Worm (Caenorhabditis elegans): ENCODE measurements around the gene C09E7.7.
"Not testable (repeated sequence)": the region's sequence is repeated elsewhere in the genome, so short reads cannot be mapped to it uniquely, and the experiment has no call there.

DNA sequence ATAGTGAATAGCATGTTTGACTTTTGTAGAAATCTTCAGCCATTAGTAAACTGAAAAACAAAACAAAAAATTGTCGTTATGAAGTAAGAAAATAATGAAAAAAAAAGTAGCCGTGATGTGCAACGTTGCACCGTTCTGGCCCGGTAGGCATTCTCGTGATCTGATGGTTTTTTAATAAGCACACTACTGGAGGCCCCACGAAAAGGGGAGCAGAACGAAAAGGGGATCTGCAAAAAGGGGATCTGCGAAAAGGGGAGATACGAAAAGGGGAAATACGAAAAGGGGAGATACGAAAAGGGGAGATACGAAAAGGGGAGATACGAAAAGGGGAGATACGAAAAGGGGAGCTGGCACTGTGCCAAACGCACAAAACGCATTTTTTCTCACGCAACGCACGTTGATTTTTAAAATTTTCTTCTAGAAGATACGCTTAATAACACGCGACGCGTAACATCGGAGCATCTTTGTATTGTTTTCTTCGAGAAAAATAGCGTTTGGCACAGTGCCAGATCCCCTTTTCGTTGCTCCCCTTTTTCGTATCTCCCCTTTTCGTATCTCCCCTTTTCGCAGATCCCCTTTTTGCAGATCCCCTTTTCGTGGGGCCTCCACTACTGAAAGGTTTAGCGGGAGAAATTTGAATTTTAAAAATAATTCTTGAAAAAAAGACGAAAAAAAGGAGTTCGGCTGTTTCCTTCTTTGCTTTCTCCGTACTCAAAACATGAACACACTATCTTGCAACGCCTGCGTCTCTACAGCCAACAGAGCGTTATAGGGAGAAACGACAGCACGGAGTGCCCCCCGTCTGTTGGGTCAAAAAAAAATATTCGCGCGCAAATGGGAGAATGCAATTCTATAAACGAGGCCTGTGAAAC lies at the start of gene C09E7.7:
- not testable (repeated sequence) for TF ChIP-seq snpc-4, nhr-237, ceh-82, egl-27, ceh-16, lin-39 (tag; optimal IDR thresholded peaks at IDR 0.05)
- TF ChIP-seq zag-1 (tag; optimal IDR thresholded peaks at IDR 0.05) = peak; percentile 7
- peak; percentile 55 for TF ChIP-seq F13H6.1 (tag; optimal IDR thresholded peaks at IDR 0.05)
- peak; percentile 48 for TF ChIP-seq unc-55 (GFP tag; optimal IDR thresholded peaks at IDR 0.05)
- TF ChIP-seq fos-1 (tag; optimal IDR thresholded peaks at IDR 0.05) = peak; percentile 16
